Worm (Caenorhabditis elegans): ENCODE data around the gene F39H12.3.

DNA sequence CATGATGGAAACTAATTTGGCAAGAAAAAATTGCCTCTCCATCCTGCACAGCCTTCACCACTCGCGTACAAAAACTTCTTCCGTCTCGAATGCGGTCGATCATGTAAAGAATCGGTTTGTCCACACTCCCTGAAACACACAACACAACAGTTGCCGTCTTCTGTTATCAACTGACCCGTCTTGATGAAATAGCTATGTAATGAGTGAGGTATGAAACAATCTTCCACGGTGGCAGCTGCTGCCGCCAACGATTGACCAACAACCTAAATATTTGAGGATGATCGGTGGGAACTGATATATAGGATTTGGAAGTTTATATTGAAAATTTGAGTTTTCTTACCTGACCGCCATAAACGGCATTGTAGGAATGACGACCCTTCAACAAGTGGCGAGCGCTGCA is 29.0 kb downstream of the F39H12.3 start:
- TF ChIP-seq ceh-36 (tag; optimal IDR thresholded peaks at IDR 0.05), result no peak
- no peak for TF ChIP-seq ets-7 (tag; optimal IDR thresholded peaks at IDR 0.05)
- TF ChIP-seq ama-1 (optimal IDR thresholded peaks at IDR 0.05), result no peak
